Fruit fly (Drosophila melanogaster): ENCODE results near the gene Tie.

The Tie gene

dm6 chr3L:4546650-4547049, 14.7 kb upstream of the Tie start (continued):
- TF ChIP-seq Ravus (GFP tag; IDR thresholded peaks at IDR 0.05) (no peak), CG13424 (tag; optimal IDR thresholded peaks at IDR 0.05) (peak; percentile 54), CG31441 (GFP tag; IDR thresholded peaks at IDR 0.05) (peak; percentile 76), CoRest (tag; optimal IDR thresholded peaks at IDR 0.05) (peak; percentile 69), MTF-1 (GFP tag; optimal IDR thresholded peaks at IDR 0.05; ENCODE audit: borderline replicate concordance) (peak; percentile 39), CG6175 (GFP tag; IDR thresholded peaks at IDR 0.05) (no peak), HHEX (GFP tag; optimal IDR thresholded peaks at IDR 0.05) (peak; percentile 41), lab (GFP tag; optimal IDR thresholded peaks at IDR 0.05) (peak; percentile 45), CG11695 (GFP tag; IDR thresholded peaks at IDR 0.05) (peak; percentile 72), Max (GFP tag; optimal IDR thresholded peaks at IDR 0.05) (peak; percentile 64), dimm (GFP tag; IDR thresholded peaks at IDR 0.05) (0 out of 2 replicates have a peak, but pooled peaks have one; percentile 35), CG18262 (tag; optimal IDR thresholded peaks at IDR 0.05) (peak; percentile 90), CG11456 (GFP tag; IDR thresholded peaks at IDR 0.05) (no peak), CG13296 (GFP tag; optimal IDR thresholded peaks at IDR 0.05) (no peak), CG10209 (GFP tag; optimal IDR thresholded peaks at IDR 0.05) (peak; percentile 53), ssp (GFP tag; IDR thresholded peaks at IDR 0.05) (peak; percentile 55), Sry-β (GFP tag; optimal IDR thresholded peaks at IDR 0.05) (no peak), bsh (GFP tag; optimal IDR thresholded peaks at IDR 0.05) (peak; percentile 82 to 83), nerfin-1 (tag; optimal IDR thresholded peaks at IDR 0.05) (peak; percentile 63), CG4424 (GFP tag; optimal IDR thresholded peaks at IDR 0.05) (peak; percentile 69), tx (GFP tag; optimal IDR thresholded peaks at IDR 0.05) (no peak), CG17328 (GFP tag; IDR thresholded peaks at IDR 0.05) (peak; percentile 72), Sox100B (GFP tag; optimal IDR thresholded peaks at IDR 0.05) (peak; percentile 56), croc (GFP tag; conservative IDR thresholded peaks at IDR 0.05) (peak; percentile 77), psq (GFP tag; optimal IDR thresholded peaks at IDR 0.05) (no peak), CG17361 (GFP tag; IDR thresholded peaks at IDR 0.05) (peak; percentile 80), Lpt (GFP tag; optimal IDR thresholded peaks at IDR 0.05) (no peak), HmgD (GFP tag; optimal IDR thresholded peaks at IDR 0.05) (no peak), CG14710 (tag; optimal IDR thresholded peaks at IDR 0.05) (peak; percentile 90), twi (tag; optimal IDR thresholded peaks at IDR 0.05) (peak; percentile 100), sima (GFP tag; optimal IDR thresholded peaks at IDR 0.05) (no peak), aop (GFP tag; IDR thresholded peaks at IDR 0.05) (no peak), CG18764 (GFP tag; optimal IDR thresholded peaks at IDR 0.05) (peak; percentile 38), usp (GFP tag; optimal IDR thresholded peaks at IDR 0.05) (no peak), wek (GFP tag; optimal IDR thresholded peaks at IDR 0.05) (no peak), gt (GFP tag; IDR thresholded peaks at IDR 0.05) (no peak), ATbp (GFP tag; optimal IDR thresholded peaks at IDR 0.05) (peak; percentile 33), dmrt11E (tag; optimal IDR thresholded peaks at IDR 0.05) (peak; percentile 94), CG7987 (GFP tag; optimal IDR thresholded peaks at IDR 0.05) (peak; percentile 2), Blimp-1 (GFP tag; optimal IDR thresholded peaks at IDR 0.05) (peak; percentile 80), CG12155 (GFP tag; optimal IDR thresholded peaks at IDR 0.05) (peak; percentile 19), Deaf1 (tag; optimal IDR thresholded peaks at IDR 0.05) (peak; percentile 19), CG18619 (GFP tag; optimal IDR thresholded peaks at IDR 0.05) (peak; percentile 33), CG4360 (GFP tag; IDR thresholded peaks at IDR 0.05) (peak; percentile 24; the same call in 1 of the 2 replicates), pros (GFP tag; optimal IDR thresholded peaks at IDR 0.05) (peak; percentile 62), Fer2 (tag; optimal IDR thresholded peaks at IDR 0.05) (no peak), oc (tag; optimal IDR thresholded peaks at IDR 0.05) (peak; percentile 41), wdn (GFP tag; IDR thresholded peaks at IDR 0.05) (no peak), zfh2 (GFP tag; optimal IDR thresholded peaks at IDR 0.05) (no peak), tio (GFP tag; optimal IDR thresholded peaks at IDR 0.05) (peak; percentile 64), CG17912 (GFP tag; optimal IDR thresholded peaks at IDR 0.05) (no peak)

Measured in whole organism, embryonic.